Worm (Caenorhabditis elegans) whole organism, L1 larva: ENCODE data around the gene lron-4.

Source experiments
- C04F5.9 ChIP-seq: sonication (generic microtip); optimal IDR thresholded peaks from 2 replicates; lab custom pipeline; 2016; ENCODE audit warnings: missing genetic modification characterization, missing compliant biosample characterization
- C16A3.4 ChIP-seq: fragments of 150-350 bp; optimal IDR thresholded peaks from 2 replicates; lab custom pipeline; 2014; ENCODE audit warnings: missing biosample characterization, missing genetic modification characterization
- alr-1 ChIP-seq: fragments of 200-800 bp; sonication (Bioruptor generic); optimal IDR thresholded peaks from 2 replicates; lab custom pipeline; 2018; ENCODE audit warnings: borderline replicate concordance, mild to moderate bottlenecking, missing genetic modification characterization, missing compliant biosample characterization
- aly-2 ChIP-seq: fragments of 150-350 bp; optimal IDR thresholded peaks from 2 replicates; lab custom pipeline; 2014; ENCODE audit warnings: missing biosample characterization, missing genetic modification characterization
- ama-1 ChIP-seq: fragments of 150-350 bp; optimal IDR thresholded peaks from 2 replicates; lab custom pipeline; 2014
- blmp-1 ChIP-seq: fragments of 150-350 bp; optimal IDR thresholded peaks from 2 replicates; lab custom pipeline; 2014; ENCODE audit warnings: missing biosample characterization, missing genetic modification characterization
- ceh-8 ChIP-seq: fragments of 200-800 bp; sonication (Bioruptor generic); optimal IDR thresholded peaks from 2 replicates; lab custom pipeline; 2018; ENCODE audit warnings: mild to moderate bottlenecking, missing genetic modification characterization, moderate library complexity, missing compliant biosample characterization
- ceh-82 ChIP-seq, 3 experiments: fragments of 150-350 bp in 1 of 3; sonication (generic microtip) in 2 of 3; optimal IDR thresholded peaks; 2 replicates each; lab custom pipeline; 2014 to 2017; ENCODE audit warnings: missing biosample characterization in 3 of 3, missing genetic modification characterization in 3 of 3
- ceh-88 ChIP-seq: fragments of 200-800 bp; sonication (Bioruptor generic); IDR thresholded peaks from 2 replicates; pipeline ENCODE4 v1.3.6; 2022; ENCODE audit warnings: missing genetic modification characterization, missing compliant biosample characterization
- ceh-90 ChIP-seq: sonication (generic microtip); optimal IDR thresholded peaks from 2 replicates; lab custom pipeline; 2016; ENCODE audit warnings: missing genetic modification characterization, missing compliant biosample characterization
- ces-1 ChIP-seq: fragments of 150-350 bp; optimal IDR thresholded peaks from 2 replicates; lab custom pipeline; 2014; ENCODE audit warnings: missing biosample characterization, missing genetic modification reagents, missing genetic modification characterization
- dpl-1 ChIP-seq, 3 experiments: fragments of 150-350 bp in 2 of 3; sonication (generic microtip) in 1 of 3; optimal IDR thresholded peaks; 2 replicates each; lab custom pipeline; 2014 to 2017; ENCODE audit warnings: missing biosample characterization in 3 of 3, missing genetic modification characterization in 3 of 3, missing genetic modification reagents in 3 of 3
- dsc-1 ChIP-seq: sonication (generic microtip); optimal IDR thresholded peaks from 2 replicates; lab custom pipeline; 2016; ENCODE audit warnings: mild to moderate bottlenecking, missing genetic modification characterization, missing compliant biosample characterization
- efl-1 ChIP-seq, 4 experiments: fragments of 150-350 bp; optimal IDR thresholded peaks in 3 of 4; peaks in 1 of 4; 1 replicate in 1 of 4; 2 replicates in 3 of 4; lab custom pipeline; 2014; ENCODE audit warnings: missing biosample characterization in 2 of 4, missing genetic modification characterization in 2 of 4, missing genetic modification reagents in 2 of 4
- efl-3 ChIP-seq: fragments of 200-800 bp; sonication (Bioruptor generic); optimal IDR thresholded peaks from 2 replicates; lab custom pipeline; 2018; ENCODE audit warnings: mild to moderate bottlenecking, missing genetic modification characterization, missing compliant biosample characterization
- egl-13 ChIP-seq: sonication (generic microtip); optimal IDR thresholded peaks from 2 replicates; lab custom pipeline; 2016; ENCODE audit warnings: missing genotype, missing genetic modification reagents, missing genetic modification characterization, missing compliant biosample characterization
- egl-27 ChIP-seq, 2 experiments: fragments of 150-350 bp in 1 of 2; sonication (generic microtip); optimal IDR thresholded peaks; 3 replicates each; lab custom pipeline; 2017 to 2018; ENCODE audit warnings: missing biosample characterization in 2 of 2, missing genetic modification characterization in 2 of 2, missing genetic modification reagents in 2 of 2
- fkh-4 ChIP-seq: sonication (generic microtip); optimal IDR thresholded peaks from 2 replicates; lab custom pipeline; 2016; ENCODE audit warnings: missing compliant biosample characterization, missing genetic modification characterization, borderline replicate concordance
- fkh-8 ChIP-seq: sonication (generic microtip); optimal IDR thresholded peaks from 2 replicates; lab custom pipeline; 2016; ENCODE audit warnings: mild to moderate bottlenecking, missing genetic modification characterization, missing compliant biosample characterization
- fos-1 ChIP-seq: fragments of 150-350 bp; optimal IDR thresholded peaks from 2 replicates; lab custom pipeline; 2014; ENCODE audit warnings: missing biosample characterization, missing genetic modification characterization
- hlh-17 ChIP-seq: fragments of 200-800 bp; sonication (Bioruptor generic); optimal IDR thresholded peaks from 2 replicates; lab custom pipeline; 2018; ENCODE audit warnings: missing genetic modification characterization, mild to moderate bottlenecking, missing compliant biosample characterization, moderate library complexity, borderline replicate concordance
- irx-1 ChIP-seq: sonication (generic microtip); optimal IDR thresholded peaks from 2 replicates; lab custom pipeline; 2016; ENCODE audit warnings: missing genetic modification characterization, missing compliant biosample characterization
- isw-1 ChIP-seq: fragments of 200-800 bp; sonication (Bioruptor generic); IDR thresholded peaks from 2 replicates; pipeline ENCODE4 v1.3.6; 2022; ENCODE audit warnings: missing genetic modification characterization, missing compliant biosample characterization
- jun-1 ChIP-seq: fragments of 150-350 bp; optimal IDR thresholded peaks from 2 replicates; lab custom pipeline; 2014; ENCODE audit warnings: missing biosample characterization, missing genetic modification reagents, missing genetic modification characterization
- lin-15B ChIP-seq: fragments of 150-350 bp; sonication (generic microtip); optimal IDR thresholded peaks from 3 replicates; lab custom pipeline; 2014; ENCODE audit warnings: missing biosample characterization, missing genetic modification characterization
- lin-35 ChIP-seq, 2 experiments: fragments of 150-350 bp; optimal IDR thresholded peaks; 2 replicates each; lab custom pipeline; 2014; ENCODE audit warnings: missing biosample characterization in 2 of 2, missing genetic modification characterization in 2 of 2, missing genetic modification reagents in 2 of 2
- lin-39 ChIP-seq: fragments of 150-350 bp; optimal IDR thresholded peaks from 2 replicates; lab custom pipeline; 2014; ENCODE audit warnings: missing biosample characterization, missing genetic modification reagents, missing genetic modification characterization
- lir-3 ChIP-seq: sonication (generic microtip); optimal IDR thresholded peaks from 2 replicates; lab custom pipeline; 2016; ENCODE audit warnings: mild to moderate bottlenecking, missing genetic modification characterization, moderate library complexity, missing compliant biosample characterization; ENCODE audit not compliant: poor library complexity
- mdl-1 ChIP-seq, 2 experiments: fragments of 150-350 bp; optimal IDR thresholded peaks; 2 replicates each; lab custom pipeline; 2014 to 2017; ENCODE audit warnings: missing biosample characterization in 2 of 2, missing genetic modification characterization in 2 of 2, inconsistent platforms in 1 of 2
- mef-2 ChIP-seq: fragments of 150-350 bp; optimal IDR thresholded peaks from 2 replicates; lab custom pipeline; 2014; ENCODE audit warnings: missing biosample characterization, missing genetic modification characterization
- mep-1 ChIP-seq: fragments of 150-350 bp; optimal IDR thresholded peaks from 2 replicates; lab custom pipeline; 2014; ENCODE audit warnings: missing biosample characterization, missing genetic modification characterization
- nhr-12 ChIP-seq: sonication (generic microtip); optimal IDR thresholded peaks from 2 replicates; lab custom pipeline; 2017; ENCODE audit warnings: missing biosample characterization, missing genetic modification characterization
- nhr-19 ChIP-seq: fragments of 200-800 bp; sonication (Bioruptor generic); conservative IDR thresholded peaks from 2 replicates; pipeline ENCODE4 v1.3.6; 2022; ENCODE audit warnings: missing genetic modification characterization, missing compliant biosample characterization
- nhr-28 ChIP-seq: fragments of 150-350 bp; optimal IDR thresholded peaks from 2 replicates; lab custom pipeline; 2014; ENCODE audit warnings: missing biosample characterization, missing genetic modification characterization
- nhr-47 ChIP-seq: sonication (generic microtip); optimal IDR thresholded peaks from 2 replicates; lab custom pipeline; 2016; ENCODE audit warnings: mild to moderate bottlenecking, missing genetic modification characterization, moderate library complexity, missing compliant biosample characterization
- nhr-71 ChIP-seq: sonication (generic microtip); optimal IDR thresholded peaks from 2 replicates; lab custom pipeline; 2016; ENCODE audit warnings: mild to moderate bottlenecking, missing genetic modification characterization, moderate library complexity, missing compliant biosample characterization
- nhr-90 ChIP-seq: sonication (generic microtip); optimal IDR thresholded peaks from 2 replicates; lab custom pipeline; 2016; ENCODE audit warnings: mild to moderate bottlenecking, missing genetic modification characterization, missing compliant biosample characterization; ENCODE audit not compliant: poor library complexity
- pag-3 ChIP-seq: sonication (generic microtip); optimal IDR thresholded peaks from 2 replicates; lab custom pipeline; 2017; ENCODE audit warnings: missing genetic modification characterization, mild to moderate bottlenecking, missing compliant biosample characterization, antibody characterized with exemption, borderline replicate concordance; ENCODE audit not compliant: insufficient read depth
- rnt-1 ChIP-seq: sonication (generic microtip); optimal IDR thresholded peaks from 2 replicates; lab custom pipeline; 2016; ENCODE audit warnings: mild to moderate bottlenecking, missing genetic modification characterization, moderate library complexity, missing compliant biosample characterization
- skn-1 ChIP-seq: fragments of 150-350 bp; optimal IDR thresholded peaks from 2 replicates; lab custom pipeline; 2014; ENCODE audit warnings: missing biosample characterization, missing genetic modification characterization
- snpc-4 ChIP-seq: fragments of 150-350 bp; optimal IDR thresholded peaks from 2 replicates; lab custom pipeline; 2014; ENCODE audit warnings: missing biosample characterization, missing genetic modification characterization
- sptf-1 ChIP-seq: fragments of 150-350 bp; optimal IDR thresholded peaks from 2 replicates; lab custom pipeline; 2014; ENCODE audit warnings: missing biosample characterization, missing genetic modification characterization
- sup-37 ChIP-seq: fragments of 200-800 bp; sonication (Bioruptor generic); optimal IDR thresholded peaks from 2 replicates; lab custom pipeline; 2018; ENCODE audit warnings: mild to moderate bottlenecking, missing genetic modification characterization, missing compliant biosample characterization
- unc-130 ChIP-seq: fragments of 150-350 bp; optimal IDR thresholded peaks from 2 replicates; lab custom pipeline; 2017; ENCODE audit warnings: missing biosample characterization, missing genetic modification characterization, inconsistent platforms
- unc-30 ChIP-seq: sonication (generic microtip); optimal IDR thresholded peaks from 2 replicates; lab custom pipeline; 2017; ENCODE audit warnings: missing biosample characterization, missing genetic modification characterization
- unc-98 ChIP-seq: fragments of 200-800 bp; sonication (Bioruptor generic); IDR thresholded peaks from 2 replicates; pipeline ENCODE4 v1.3.6; 2022; ENCODE audit warnings: missing genetic modification characterization, missing compliant biosample characterization
- xbp-1 ChIP-seq: sonication (generic microtip); optimal IDR thresholded peaks from 2 replicates; lab custom pipeline; 2016; ENCODE audit warnings: missing genetic modification characterization, missing compliant biosample characterization
- zip-4 ChIP-seq: fragments of 200-800 bp; sonication (Bioruptor generic); optimal IDR thresholded peaks from 2 replicates; lab custom pipeline; 2018; ENCODE audit warnings: mild to moderate bottlenecking, missing genetic modification characterization, moderate library complexity, missing compliant biosample characterization
- ztf-11 ChIP-seq, 2 experiments: sonication (generic microtip); optimal IDR thresholded peaks; 2 replicates each; lab custom pipeline; 2016 to 2017; ENCODE audit warnings: missing genetic modification characterization in 2 of 2, missing biosample characterization in 1 of 2, missing compliant biosample characterization in 1 of 2
- ztf-4 ChIP-seq: fragments of 150-350 bp; optimal IDR thresholded peaks from 2 replicates; lab custom pipeline; 2014; ENCODE audit warnings: missing biosample characterization, missing genetic modification characterization

lron-4 gene

ce11 chrII:8126617-8127016 is 14.7 kb upstream of the lron-4 start:
- no peak for TF ChIP-seq mdl-1 (tag; optimal IDR thresholded peaks at IDR 0.05; lab: Kevin White, UChicago)
- no peak for TF ChIP-seq skn-1 (tag; lab: Kevin White, UChicago)
- peak; percentile 19 for TF ChIP-seq rnt-1 (tag; lab: Kevin White, UChicago)
- TF ChIP-seq jun-1 (tag; lab: Kevin White, UChicago) = no peak
- no peak for TF ChIP-seq C04F5.9
- TF ChIP-seq efl-3 (GFP tag; lab: Kevin White, UChicago) = no peak
- TF ChIP-seq nhr-90 = no peak

ce11 chrII:8126132-8126531 is 14.2 kb upstream of the lron-4 start:
- TF ChIP-seq mep-1 (tag; lab: Kevin White, UChicago) (peak; percentile 57), aly-2 (no peak), lir-3 (tag; lab: Kevin White, UChicago) (no peak), dpl-1 (GFP tag; optimal IDR thresholded peaks at IDR 0.05; lab: Kevin White, UChicago) (no peak), fos-1 (peak; percentile 31), efl-1 (optimal IDR thresholded peaks at IDR 0.05; lab: Kevin White, UChicago) (peak in 1 of 2 experiments; percentile 8), efl-1 (GFP tag; optimal IDR thresholded peaks at IDR 0.05 in 1 of 2; lab: Kevin White, UChicago) (peak in 1 of 2 experiments; percentile 0), nhr-28 (tag; lab: Kevin White, UChicago) (no peak), fkh-8 (tag; lab: Kevin White, UChicago) (peak; percentile 61), egl-13 (tag; lab: Kevin White, UChicago) (peak; percentile 39), ceh-8 (no peak), xbp-1 (tag; lab: Kevin White, UChicago) (peak; percentile 42), snpc-4 (tag; lab: Kevin White, UChicago) (no peak), unc-98 (no peak), mef-2 (no peak), ceh-82 (tag; optimal IDR thresholded peaks at IDR 0.05; lab: Kevin White, UChicago) (peak; percentile 29 to 77 (median 63)), ceh-90 (tag; lab: Kevin White, UChicago) (no peak), alr-1 (tag; lab: Kevin White, UChicago) (no peak), rnt-1 (tag; lab: Kevin White, UChicago) (peak; percentile 52), unc-130 (tag; lab: Kevin White, UChicago) (no peak), pag-3 (tag; lab: Kevin White, UChicago) (no peak), fkh-4 (tag; lab: Kevin White, UChicago) (no peak), lin-35 (GFP tag; optimal IDR thresholded peaks at IDR 0.05; lab: Kevin White, UChicago) (peak; percentile 40 to 41), sptf-1 (tag; lab: Kevin White, UChicago) (no peak), nhr-71 (tag; lab: Kevin White, UChicago) (peak; percentile 64), nhr-19 (GFP tag; lab: Robert Waterston, UW) (peak; percentile 8), lin-15B (tag; lab: Kevin White, UChicago) (no peak), ama-1 (lab: Kevin White, UChicago) (no peak), hlh-17 (GFP tag; lab: Kevin White, UChicago) (no peak), dsc-1 (tag; lab: Kevin White, UChicago) (peak; percentile 38), ces-1 (GFP tag; lab: Kevin White, UChicago) (no peak), ztf-11 (tag; optimal IDR thresholded peaks at IDR 0.05; lab: Kevin White, UChicago) (peak in 1 of 2 experiments; percentile 12), ceh-88 (GFP tag; lab: Robert Waterston, UW) (no peak), isw-1 (GFP tag; lab: Robert Waterston, UW) (no peak), C16A3.4 (tag; lab: Kevin White, UChicago) (no peak), nhr-90 (no peak), unc-30 (tag; lab: Kevin White, UChicago) (no peak), jun-1 (tag; lab: Kevin White, UChicago) (peak; percentile 1), irx-1 (tag; lab: Kevin White, UChicago) (no peak), ztf-4 (tag; lab: Kevin White, UChicago) (no peak), zip-4 (GFP tag; lab: Kevin White, UChicago) (no peak), nhr-12 (tag; lab: Kevin White, UChicago) (no peak), sup-37 (GFP tag; lab: Kevin White, UChicago) (no peak), lin-39 (tag; lab: Kevin White, UChicago) (no peak), nhr-47 (tag; lab: Kevin White, UChicago) (peak; percentile 45), egl-27 (tag; optimal IDR thresholded peaks at IDR 0.05; lab: Kevin White, UChicago) (peak in 1 of 2 experiments; percentile 14), blmp-1 (tag; lab: Kevin White, UChicago) (peak; percentile 30)
